Worm (Caenorhabditis elegans): ENCODE results near the gene abu-10.

Gene abu-10

DNA sequence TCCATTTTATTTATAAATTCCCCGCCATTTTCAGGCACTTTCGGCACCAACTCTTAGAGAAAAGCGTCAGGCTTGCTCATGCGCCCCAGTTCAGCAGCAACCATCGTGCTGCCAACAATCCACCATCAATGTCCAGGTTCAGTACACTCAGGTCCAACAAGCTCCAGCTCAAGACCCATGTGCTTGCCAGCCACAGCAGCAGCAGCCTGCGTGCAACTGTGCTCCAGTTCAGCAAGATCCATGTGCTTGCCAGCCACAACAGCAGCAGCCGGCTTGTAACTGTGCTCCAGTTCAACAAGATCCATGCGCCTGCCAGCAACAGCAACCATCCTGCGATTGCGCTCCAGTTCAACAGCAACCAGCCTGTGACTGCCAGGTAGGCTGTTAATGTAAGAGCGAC lies 306 bp downstream of the abu-10 start:
- TF ChIP-seq blmp-1 (tag; optimal IDR thresholded peaks at IDR 0.05; ENCODE audit: insufficient read depth) = no peak
- no peak for TF ChIP-seq lin-39 (tag; optimal IDR thresholded peaks at IDR 0.05)
- no peak for TF ChIP-seq F13H6.1 (tag; optimal IDR thresholded peaks at IDR 0.05)
- TF ChIP-seq Y55F3AM.14 (GFP tag; optimal IDR thresholded peaks at IDR 0.05) = no peak
- TF ChIP-seq nhr-237 (tag; optimal IDR thresholded peaks at IDR 0.05) = no peak
- no peak for TF ChIP-seq nhr-12 (tag; optimal IDR thresholded peaks at IDR 0.05)
- TF ChIP-seq nhr-6 (tag; optimal IDR thresholded peaks at IDR 0.05) = no peak
- TF ChIP-seq sma-3 (GFP tag; optimal IDR thresholded peaks at IDR 0.05) = no peak
- TF ChIP-seq elt-3 (tag; optimal IDR thresholded peaks at IDR 0.05) = no peak
- TF ChIP-seq mdl-1 (tag; optimal IDR thresholded peaks at IDR 0.05) = no peak
- TF ChIP-seq fos-1 (tag; optimal IDR thresholded peaks at IDR 0.05) = no peak
- TF ChIP-seq nhr-25 (tag; optimal IDR thresholded peaks at IDR 0.05) = no peak
- TF ChIP-seq zag-1 (tag; optimal IDR thresholded peaks at IDR 0.05) = no peak
- TF ChIP-seq sma-9 (GFP tag; optimal IDR thresholded peaks at IDR 0.05) = no peak
- TF ChIP-seq sma-9 (tag; optimal IDR thresholded peaks at IDR 0.05) = no peak
- no peak for TF ChIP-seq lin-13 (GFP tag; optimal IDR thresholded peaks at IDR 0.05)
- TF ChIP-seq unc-39 (tag; optimal IDR thresholded peaks at IDR 0.05) = no peak
- TF ChIP-seq ztf-4 (tag; optimal IDR thresholded peaks at IDR 0.05) = no peak
- no peak for TF ChIP-seq elt-1 (tag; optimal IDR thresholded peaks at IDR 0.05)
- no peak for TF ChIP-seq snpc-4 (tag; optimal IDR thresholded peaks at IDR 0.05)
- no peak for TF ChIP-seq nhr-11 (tag; optimal IDR thresholded peaks at IDR 0.05)

DNA sequence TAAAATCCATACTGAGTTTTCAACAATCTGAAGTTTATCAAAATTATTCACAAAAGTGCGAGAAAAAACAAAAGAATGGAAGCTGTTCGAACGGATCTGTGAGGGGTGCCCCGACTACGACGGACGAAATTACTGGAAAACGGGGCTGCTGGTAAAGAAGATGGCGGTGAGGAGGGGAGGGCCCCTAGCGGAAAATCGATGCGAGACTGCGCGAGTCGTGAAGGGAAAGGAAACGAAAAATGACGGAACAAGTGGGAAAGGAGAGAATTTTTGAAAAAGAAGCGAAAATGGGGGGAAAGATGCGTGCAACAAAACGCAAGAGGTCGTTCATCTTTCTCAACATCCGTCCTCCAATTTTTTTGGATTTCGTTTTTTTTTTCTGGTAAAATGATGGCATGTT lies 4.8 kb downstream of the abu-10 start:
- TF ChIP-seq elt-3 (tag; optimal IDR thresholded peaks at IDR 0.05) (no peak), C34F6.9 (tag; optimal IDR thresholded peaks at IDR 0.05) (peak; percentile 25), sem-4 (tag; optimal IDR thresholded peaks at IDR 0.05) (no peak), unc-62 (GFP tag; optimal IDR thresholded peaks at IDR 0.05) (no peak), nhr-129 (tag; optimal IDR thresholded peaks at IDR 0.05) (peak; percentile 7), nhr-25 (tag; optimal IDR thresholded peaks at IDR 0.05) (no peak), mdl-1 (tag; optimal IDR thresholded peaks at IDR 0.05) (no peak), aly-2 (tag; optimal IDR thresholded peaks at IDR 0.05) (no peak), fos-1 (tag; optimal IDR thresholded peaks at IDR 0.05) (no peak), nhr-21 (tag; optimal IDR thresholded peaks at IDR 0.05) (no peak), snpc-4 (tag; optimal IDR thresholded peaks at IDR 0.05) (no peak), gmeb-1 (tag; optimal IDR thresholded peaks at IDR 0.05) (no peak), nhr-77 (tag; optimal IDR thresholded peaks at IDR 0.05) (no peak), ztf-11 (tag; optimal IDR thresholded peaks at IDR 0.05) (no peak), Y55F3AM.14 (GFP tag; optimal IDR thresholded peaks at IDR 0.05) (no peak), dmd-4 (tag; optimal IDR thresholded peaks at IDR 0.05) (no peak), nhr-23 (tag; optimal IDR thresholded peaks at IDR 0.05) (no peak), egl-27 (tag; optimal IDR thresholded peaks at IDR 0.05) (no peak), alr-1 (tag; optimal IDR thresholded peaks at IDR 0.05) (no peak), F13H6.1 (tag; optimal IDR thresholded peaks at IDR 0.05) (no peak), nhr-11 (tag; optimal IDR thresholded peaks at IDR 0.05) (no peak), peb-1 (tag; optimal IDR thresholded peaks at IDR 0.05) (no peak), blmp-1 (tag; optimal IDR thresholded peaks at IDR 0.05; ENCODE audit: insufficient read depth) (no peak), mab-5 (tag; optimal IDR thresholded peaks at IDR 0.05) (peak; percentile 19), ama-1 (optimal IDR thresholded peaks at IDR 0.05) (no peak), unc-55 (GFP tag; optimal IDR thresholded peaks at IDR 0.05) (peak; percentile 31), ceh-16 (tag; optimal IDR thresholded peaks at IDR 0.05) (no peak), nhr-12 (tag; optimal IDR thresholded peaks at IDR 0.05) (no peak), R02D3.7 (tag; optimal IDR thresholded peaks at IDR 0.05) (no peak), nhr-237 (tag; optimal IDR thresholded peaks at IDR 0.05) (no peak), ztf-4 (tag; optimal IDR thresholded peaks at IDR 0.05) (no peak), crh-2 (tag; optimal IDR thresholded peaks at IDR 0.05) (no peak), ceh-82 (tag; optimal IDR thresholded peaks at IDR 0.05) (no peak), nhr-6 (tag; optimal IDR thresholded peaks at IDR 0.05) (no peak), unc-39 (tag; optimal IDR thresholded peaks at IDR 0.05) (no peak), lin-13 (GFP tag; optimal IDR thresholded peaks at IDR 0.05) (no peak)

DNA sequence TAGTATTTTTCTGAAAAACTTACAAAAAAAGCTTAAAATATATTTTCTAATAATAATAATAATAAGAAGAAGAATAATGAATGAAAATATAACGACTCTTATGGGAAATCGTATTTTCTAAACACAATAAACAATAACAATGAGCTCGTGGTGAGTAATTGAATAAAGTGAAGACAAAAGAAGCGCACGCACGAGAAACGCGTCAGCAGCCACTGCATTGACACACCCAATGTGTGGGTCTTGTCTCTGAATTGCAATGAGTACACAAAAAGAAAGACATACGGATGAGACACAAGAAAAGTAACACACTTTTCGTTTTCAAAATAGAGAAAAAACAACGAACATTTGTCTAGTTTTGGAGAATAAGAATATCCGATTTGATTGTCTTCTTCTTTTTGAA lies 5.3 kb downstream of the abu-10 start, which contains the start of gene F35A5.8:
Gene F35A5.8 (minus strand): TSS at position 151 of the 400 bp plus-strand sequence.
- TF ChIP-seq crh-2 (tag; optimal IDR thresholded peaks at IDR 0.05) (peak; percentile 64), egl-27 (tag; optimal IDR thresholded peaks at IDR 0.05) (peak; percentile 64), ztf-1 (GFP tag; conservative IDR thresholded peaks at IDR 0.05) (no peak), mdl-1 (tag; optimal IDR thresholded peaks at IDR 0.05) (no peak), sem-4 (tag; optimal IDR thresholded peaks at IDR 0.05) (peak; percentile 88), nhr-129 (tag; optimal IDR thresholded peaks at IDR 0.05) (peak; percentile 85), nhr-77 (tag; optimal IDR thresholded peaks at IDR 0.05) (no peak), nhr-12 (tag; optimal IDR thresholded peaks at IDR 0.05) (no peak), ceh-16 (tag; optimal IDR thresholded peaks at IDR 0.05) (peak; percentile 41), mbf-1 (tag; optimal IDR thresholded peaks at IDR 0.05) (no peak), C34F6.9 (tag; optimal IDR thresholded peaks at IDR 0.05) (peak; percentile 78), nhr-11 (tag; optimal IDR thresholded peaks at IDR 0.05) (no peak), snpc-4 (tag; optimal IDR thresholded peaks at IDR 0.05) (peak; percentile 23), unc-55 (GFP tag; optimal IDR thresholded peaks at IDR 0.05) (peak; percentile 75), gmeb-1 (tag; optimal IDR thresholded peaks at IDR 0.05) (peak; percentile 76), peb-1 (tag; optimal IDR thresholded peaks at IDR 0.05) (no peak), nhr-21 (tag; optimal IDR thresholded peaks at IDR 0.05) (no peak), aly-2 (tag; optimal IDR thresholded peaks at IDR 0.05) (no peak), mab-5 (tag; optimal IDR thresholded peaks at IDR 0.05) (peak; percentile 14), sma-3 (GFP tag; optimal IDR thresholded peaks at IDR 0.05) (peak; percentile 56), nhr-6 (tag; optimal IDR thresholded peaks at IDR 0.05) (peak; percentile 62), ama-1 (optimal IDR thresholded peaks at IDR 0.05) (no peak), fos-1 (tag; optimal IDR thresholded peaks at IDR 0.05) (peak; percentile 79), lsy-2 (tag; optimal IDR thresholded peaks at IDR 0.05) (peak; percentile 74 to 86), ceh-82 (tag; optimal IDR thresholded peaks at IDR 0.05) (no peak), zag-1 (tag; optimal IDR thresholded peaks at IDR 0.05) (peak; percentile 33), lin-13 (GFP tag; optimal IDR thresholded peaks at IDR 0.05) (peak; percentile 77), nhr-237 (tag; optimal IDR thresholded peaks at IDR 0.05) (no peak), sma-9 (GFP tag; optimal IDR thresholded peaks at IDR 0.05) (peak; percentile 91), sma-9 (tag; optimal IDR thresholded peaks at IDR 0.05) (no peak), ztf-4 (tag; optimal IDR thresholded peaks at IDR 0.05) (peak; percentile 9), F13H6.1 (tag; optimal IDR thresholded peaks at IDR 0.05) (peak; percentile 78)
